Worm (Caenorhabditis elegans): ENCODE measurements around the gene srbc-45.

Gene srbc-45

DNA sequence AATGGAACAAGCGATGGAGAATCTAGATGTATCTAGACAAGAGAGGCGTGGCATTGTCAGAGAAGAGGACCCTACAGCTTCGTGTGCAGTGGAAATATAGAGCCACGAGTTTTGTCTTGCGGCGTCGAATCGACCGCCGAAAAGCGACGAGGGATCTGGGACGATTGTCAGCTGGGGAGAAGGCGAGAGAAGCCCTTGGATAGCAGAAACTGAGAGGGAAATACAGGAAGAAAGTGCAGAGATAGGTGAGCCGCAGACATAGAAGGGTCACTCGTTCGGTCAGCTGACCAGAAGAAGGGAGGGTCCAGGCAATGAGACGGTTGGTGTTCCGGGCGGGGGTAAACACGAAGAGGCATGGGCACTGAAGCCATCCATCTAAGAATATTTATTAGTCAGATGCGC is 11.1 kb downstream of the srbc-45 start (continued):
- TF ChIP-seq C17E4.6 (GFP tag; IDR thresholded peaks at IDR 0.05) (no peak), hlh-12 (tag; optimal IDR thresholded peaks at IDR 0.05) (no peak), attf-5 (GFP tag; optimal IDR thresholded peaks at IDR 0.05) (peak; percentile 65), ztf-26 (tag; optimal IDR thresholded peaks at IDR 0.05) (no peak), hmg-20 (GFP tag; IDR thresholded peaks at IDR 0.05) (no peak), rec-8 (tag; optimal IDR thresholded peaks at IDR 0.05) (no peak), F49E8.2 (tag; optimal IDR thresholded peaks at IDR 0.05; ENCODE audit: insufficient read depth) (no peak), unc-130 (GFP tag; optimal IDR thresholded peaks at IDR 0.05) (no peak), ztf-25 (GFP tag; IDR thresholded peaks at IDR 0.05) (no peak), F57A8.1 (GFP tag; optimal IDR thresholded peaks at IDR 0.05) (no peak), bed-2 (GFP tag; IDR thresholded peaks at IDR 0.05) (no peak), F37B4.10 (GFP tag; IDR thresholded peaks at IDR 0.05) (no peak), dpff-1 (tag; optimal IDR thresholded peaks at IDR 0.05) (no peak), ztf-22 (GFP tag; optimal IDR thresholded peaks at IDR 0.05) (no peak), rpc-1 (optimal IDR thresholded peaks at IDR 0.05) (no peak), rpc-1 (tag; optimal IDR thresholded peaks at IDR 0.05) (no peak), madf-3 (GFP tag; IDR thresholded peaks at IDR 0.05) (no peak), ceh-58 (GFP tag; IDR thresholded peaks at IDR 0.05) (no peak), hlh-26 (GFP tag; conservative IDR thresholded peaks at IDR 0.05) (no peak), nhr-80 (tag; optimal IDR thresholded peaks at IDR 0.05) (no peak), him-1 (tag; optimal IDR thresholded peaks at IDR 0.05) (no peak), ceh-27 (GFP tag; optimal IDR thresholded peaks at IDR 0.05) (peak; percentile 59), F10E7.11 (tag; optimal IDR thresholded peaks at IDR 0.05) (no peak), ceh-91 (GFP tag; IDR thresholded peaks at IDR 0.05) (no peak), F55B11.4 (tag; optimal IDR thresholded peaks at IDR 0.05; ENCODE audit: borderline replicate concordance, insufficient read depth) (no peak), lin-35 (GFP tag; optimal IDR thresholded peaks at IDR 0.05) (peak in 1 of 3 experiments; percentile 47), madf-6 (GFP tag; IDR thresholded peaks at IDR 0.05) (no peak), egrh-3 (GFP tag; IDR thresholded peaks at IDR 0.05) (peak; percentile 59; the same call in 1 of the 2 replicates), aptf-3 (GFP tag; IDR thresholded peaks at IDR 0.05) (no peak), nhr-27 (tag; optimal IDR thresholded peaks at IDR 0.05) (no peak), let-526 (GFP tag; IDR thresholded peaks at IDR 0.05) (0 out of 2 replicates have a peak, but pooled peaks have one; percentile 6), ztf-3 (GFP tag; optimal IDR thresholded peaks at IDR 0.05) (no peak), die-1 (tag; optimal IDR thresholded peaks at IDR 0.05) (no peak), aptf-2 (GFP tag; conservative IDR thresholded peaks at IDR 0.05) (no peak), mel-28 (tag; optimal IDR thresholded peaks at IDR 0.05; ENCODE audit: borderline replicate concordance) (no peak), sdz-38 (tag; optimal IDR thresholded peaks at IDR 0.05) (no peak), snpc-3.4 (tag; optimal IDR thresholded peaks at IDR 0.05) (no peak), egl-18 (GFP tag; IDR thresholded peaks at IDR 0.05) (no peak), Y56A3A.18 (GFP tag; IDR thresholded peaks at IDR 0.05) (no peak), T07F8.4 (tag; optimal IDR thresholded peaks at IDR 0.05) (no peak), mxl-1 (tag; optimal IDR thresholded peaks at IDR 0.05) (no peak), Y95B8A.8 (GFP tag; IDR thresholded peaks at IDR 0.05) (0 out of 2 replicates have a peak, but pooled peaks have one; percentile 37)
